Worm (Caenorhabditis elegans): ENCODE results near the gene sdz-35.

DNA sequence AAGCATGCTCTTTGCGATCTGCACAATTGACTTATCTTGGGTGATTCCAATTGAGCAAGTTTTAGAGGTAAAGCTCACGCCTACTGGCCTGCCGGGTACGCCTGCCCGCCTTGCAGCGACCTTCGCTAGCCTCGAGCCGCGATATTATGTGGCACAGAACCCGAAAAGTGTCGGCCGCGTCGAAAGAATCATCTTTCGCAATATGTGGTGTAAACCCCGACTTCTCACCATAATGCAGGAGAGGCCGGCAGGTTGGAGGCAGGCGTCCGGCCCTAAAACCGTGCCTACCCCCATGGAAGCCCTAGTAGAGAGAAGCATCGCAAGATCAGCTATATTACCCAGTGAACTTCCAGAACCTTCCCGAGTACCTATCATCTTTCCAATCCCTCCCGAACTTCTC, 22.7 kb downstream of the sdz-35 start:
- TF ChIP-seq mab-5 (tag; optimal IDR thresholded peaks at IDR 0.05) (no peak), crh-2 (tag; optimal IDR thresholded peaks at IDR 0.05) (no peak)

All from whole organism, L2 larva.